Worm (Caenorhabditis elegans) whole organism, late embryonic: ENCODE results near the gene ZK1098.12.
A peak's percentile ranks its signal among the peaks of the same experiment; 100 is the strongest.

Experiments
- C08G9.2 ChIP-seq: sonication (generic microtip); optimal IDR thresholded peaks from 2 replicates; lab custom pipeline; 2016; ENCODE audit warnings: mild to moderate bottlenecking, missing genetic modification characterization, moderate library complexity, missing compliant biosample characterization
- C38D4.7 ChIP-seq: fragments of 200-800 bp; sonication (Bioruptor generic); optimal IDR thresholded peaks from 2 replicates; lab custom pipeline; 2018; ENCODE audit warnings: mild to moderate bottlenecking, missing genetic modification characterization, moderate library complexity, missing compliant biosample characterization
- K09A11.1 ChIP-seq: sonication (generic microtip); optimal IDR thresholded peaks from 2 replicates; lab custom pipeline; 2017; ENCODE audit warnings: antibody characterized with exemption, mild to moderate bottlenecking, missing genetic modification characterization, missing compliant biosample characterization; ENCODE audit not compliant: insufficient read depth
- ahr-1 ChIP-seq: sonication (generic microtip); optimal IDR thresholded peaks from 2 replicates; lab custom pipeline; 2016; ENCODE audit warnings: missing genetic modification characterization, missing compliant biosample characterization
- ceh-19 ChIP-seq: fragments of 200-800 bp; sonication (Bioruptor generic); optimal IDR thresholded peaks from 2 replicates; lab custom pipeline; 2018; ENCODE audit warnings: mild to moderate bottlenecking, missing genetic modification characterization, missing compliant biosample characterization
- ceh-2 ChIP-seq: sonication (generic microtip); optimal IDR thresholded peaks from 2 replicates; lab custom pipeline; 2016; ENCODE audit warnings: missing genotype, missing genetic modification characterization, missing compliant biosample characterization
- ceh-24 ChIP-seq: sonication (generic microtip); optimal IDR thresholded peaks from 2 replicates; lab custom pipeline; 2016; ENCODE audit warnings: mild to moderate bottlenecking, missing genetic modification characterization, missing compliant biosample characterization
- ceh-30 ChIP-seq: fragments of 150-350 bp; optimal IDR thresholded peaks from 2 replicates; lab custom pipeline; 2014; ENCODE audit warnings: missing biosample characterization, missing genetic modification characterization
- ceh-34 ChIP-seq: sonication (generic microtip); optimal IDR thresholded peaks from 2 replicates; lab custom pipeline; 2016; ENCODE audit warnings: mild to moderate bottlenecking, missing genetic modification characterization, missing compliant biosample characterization
- ceh-6 ChIP-seq: fragments of 200-800 bp; sonication (Bioruptor generic); optimal IDR thresholded peaks from 2 replicates; lab custom pipeline; 2018; ENCODE audit warnings: mild to moderate bottlenecking, missing genetic modification characterization, missing compliant biosample characterization
- ceh-9 ChIP-seq: sonication (generic microtip); optimal IDR thresholded peaks from 2 replicates; lab custom pipeline; 2016; ENCODE audit warnings: mild to moderate bottlenecking, missing genetic modification characterization, inconsistent platforms, missing compliant biosample characterization
- dve-1 ChIP-seq: sonication (generic microtip); optimal IDR thresholded peaks from 2 replicates; lab custom pipeline; 2017; ENCODE audit warnings: antibody characterized with exemption, mild to moderate bottlenecking, missing genetic modification characterization, missing compliant biosample characterization
- elt-2 ChIP-seq: sonication (generic microtip); optimal IDR thresholded peaks from 2 replicates; lab custom pipeline; 2016; ENCODE audit warnings: missing genetic modification reagents, missing genetic modification characterization, missing compliant biosample characterization
- fax-1 ChIP-seq: sonication (generic microtip); optimal IDR thresholded peaks from 2 replicates; lab custom pipeline; 2016; ENCODE audit warnings: missing genotype, missing genetic modification characterization, missing compliant biosample characterization
- hlh-15 ChIP-seq: sonication (generic microtip); optimal IDR thresholded peaks from 2 replicates; lab custom pipeline; 2016; ENCODE audit warnings: missing genetic modification characterization, missing compliant biosample characterization
- hlh-30 ChIP-seq: sonication (generic microtip); optimal IDR thresholded peaks from 2 replicates; lab custom pipeline; 2017; ENCODE audit warnings: antibody characterized with exemption, missing genetic modification characterization, missing compliant biosample characterization; ENCODE audit not compliant: insufficient read depth
- hlh-6 ChIP-seq: sonication (generic microtip); optimal IDR thresholded peaks from 2 replicates; lab custom pipeline; 2016; ENCODE audit warnings: missing genotype, missing genetic modification characterization, missing compliant biosample characterization
- hlh-8 ChIP-seq: sonication (generic microtip); optimal IDR thresholded peaks from 2 replicates; lab custom pipeline; 2016; ENCODE audit warnings: missing genotype, missing genetic modification characterization, missing compliant biosample characterization
- madf-2 ChIP-seq: sonication (generic microtip); optimal IDR thresholded peaks from 2 replicates; lab custom pipeline; 2017; ENCODE audit warnings: missing genetic modification characterization, missing compliant biosample characterization
- mec-3 ChIP-seq: sonication (generic microtip); optimal IDR thresholded peaks from 2 replicates; lab custom pipeline; 2016; ENCODE audit warnings: borderline replicate concordance, missing genetic modification characterization, missing compliant biosample characterization
- nfya-1 ChIP-seq: sonication (generic microtip); optimal IDR thresholded peaks from 2 replicates; lab custom pipeline; 2017; ENCODE audit warnings: missing genetic modification characterization, mild to moderate bottlenecking, missing compliant biosample characterization, antibody characterized with exemption, moderate library complexity
- nhr-11 ChIP-seq: fragments of 150-350 bp; optimal IDR thresholded peaks from 2 replicates; lab custom pipeline; 2014; ENCODE audit warnings: missing biosample characterization, missing genetic modification characterization
- npax-4 ChIP-seq: sonication (generic microtip); optimal IDR thresholded peaks from 2 replicates; lab custom pipeline; 2016; ENCODE audit warnings: missing genetic modification characterization, missing compliant biosample characterization
- odd-2 ChIP-seq: sonication (generic microtip); optimal IDR thresholded peaks from 2 replicates; lab custom pipeline; 2017; ENCODE audit warnings: antibody characterized with exemption, mild to moderate bottlenecking, missing genetic modification characterization, missing compliant biosample characterization
- pag-3 ChIP-seq: sonication (generic microtip); optimal IDR thresholded peaks from 2 replicates; lab custom pipeline; 2016; ENCODE audit warnings: missing compliant biosample characterization, missing genetic modification characterization, borderline replicate concordance
- pat-9 ChIP-seq: fragments of 200-800 bp; sonication (Bioruptor generic); optimal IDR thresholded peaks from 2 replicates; lab custom pipeline; 2018; ENCODE audit warnings: mild to moderate bottlenecking, missing genetic modification characterization, moderate library complexity, missing compliant biosample characterization
- pax-1 ChIP-seq: fragments of 150-350 bp; optimal IDR thresholded peaks from 2 replicates; lab custom pipeline; 2014; ENCODE audit warnings: missing biosample characterization, missing genetic modification characterization
- pha-4 ChIP-seq: fragments of 150-350 bp; optimal IDR thresholded peaks from 2 replicates; lab custom pipeline; 2018; ENCODE audit warnings: missing biosample characterization, missing genetic modification reagents, missing genetic modification characterization
- pros-1 ChIP-seq: fragments of 150-350 bp; optimal IDR thresholded peaks from 2 replicates; lab custom pipeline; 2014; ENCODE audit warnings: missing biosample characterization, missing genetic modification reagents, missing genetic modification characterization
- ref-2 ChIP-seq: sonication (generic microtip); optimal IDR thresholded peaks from 2 replicates; lab custom pipeline; 2016; ENCODE audit warnings: missing genetic modification characterization, missing compliant biosample characterization
- rnt-1 ChIP-seq: sonication (generic microtip); optimal IDR thresholded peaks from 2 replicates; lab custom pipeline; 2016; ENCODE audit warnings: missing genetic modification characterization, missing compliant biosample characterization
- sdc-2 ChIP-seq: sonication (generic microtip); optimal IDR thresholded peaks from 2 replicates; lab custom pipeline; 2016; ENCODE audit warnings: missing genotype, missing genetic modification characterization, missing compliant biosample characterization
- sox-2 ChIP-seq: fragments of 200-800 bp; sonication (Bioruptor generic); IDR thresholded peaks from 2 replicates; pipeline ENCODE4 v1.3.6; 2022; ENCODE audit warnings: missing genetic modification reagents, missing genetic modification characterization, missing compliant biosample characterization
- tbx-2 ChIP-seq: sonication (generic microtip); optimal IDR thresholded peaks from 2 replicates; lab custom pipeline; 2016; ENCODE audit warnings: missing genetic modification characterization, missing compliant biosample characterization
- unc-42 ChIP-seq: sonication (generic microtip); optimal IDR thresholded peaks from 2 replicates; lab custom pipeline; 2016; ENCODE audit warnings: missing genotype, missing genetic modification characterization, missing compliant biosample characterization
- unc-86 ChIP-seq: sonication (generic microtip); optimal IDR thresholded peaks from 2 replicates; lab custom pipeline; 2016; ENCODE audit warnings: missing genetic modification characterization, missing compliant biosample characterization

ZK1098.12 gene

DNA sequence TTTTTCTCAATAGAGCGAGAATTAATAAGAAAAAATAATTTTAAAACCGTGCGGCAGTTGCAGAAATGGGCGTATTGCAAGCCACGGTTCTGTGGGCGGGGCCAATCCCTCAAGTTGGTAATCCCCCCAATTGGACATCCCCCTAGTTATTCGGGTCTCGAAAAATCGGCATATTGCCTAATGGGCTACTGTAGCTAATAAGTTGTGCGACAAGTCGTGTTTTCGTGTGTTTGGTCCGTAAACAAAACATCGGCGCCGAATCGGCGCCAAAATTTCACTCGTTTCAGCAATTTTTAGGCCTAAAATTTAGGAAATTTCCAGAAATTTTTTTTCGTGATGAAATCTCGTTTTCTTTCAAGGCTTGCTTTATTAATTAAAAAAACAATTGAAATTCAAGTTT lies 40.6 kb upstream of the ZK1098.12 start:
- TF ChIP-seq elt-2 (no peak), tbx-2 (tag; lab: Kevin White, UChicago) (no peak), odd-2 (tag; lab: Kevin White, UChicago) (no peak), C38D4.7 (GFP tag; lab: Kevin White, UChicago) (no peak), madf-2 (tag; lab: Kevin White, UChicago) (no peak), ceh-2 (tag; lab: Kevin White, UChicago) (no peak), ref-2 (tag; lab: Kevin White, UChicago) (no peak), pag-3 (tag; lab: Kevin White, UChicago) (no peak), mec-3 (tag; lab: Kevin White, UChicago) (no peak), hlh-8 (tag; lab: Kevin White, UChicago) (no peak), ahr-1 (tag; lab: Kevin White, UChicago) (no peak), hlh-15 (tag; lab: Kevin White, UChicago) (no peak)
- TF ChIP-seq, all 69 proteins: peak for 0

DNA sequence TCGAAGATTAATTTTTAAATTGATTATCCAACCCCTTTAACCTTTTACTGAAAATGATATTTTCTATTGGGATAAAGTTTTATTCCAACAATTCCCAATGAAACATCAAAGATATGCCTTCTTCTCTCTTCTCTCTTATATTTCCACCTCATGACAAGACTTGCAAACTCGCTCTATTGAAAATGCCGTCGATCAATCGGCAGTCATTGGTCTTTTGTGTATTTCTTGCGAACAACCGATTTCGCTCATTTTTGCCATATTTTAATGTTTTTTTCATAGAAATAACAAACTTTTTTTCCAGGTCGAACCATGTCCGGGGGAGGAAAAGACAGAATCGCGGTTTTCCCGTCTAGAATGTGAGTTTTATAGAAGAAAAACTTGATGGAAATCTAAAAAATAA lies 37.1 kb upstream of the ZK1098.12 start, which contains the start of gene vha-14:
Gene vha-14, plus strand, starts transcription at position 302 of the 400 bp plus-strand sequence.
- TF ChIP-seq ceh-19 (GFP tag; lab: Kevin White, UChicago), result no peak
- no peak for TF ChIP-seq ceh-6 (GFP tag; lab: Kevin White, UChicago)
- TF ChIP-seq hlh-30 (tag; lab: Kevin White, UChicago), result peak; percentile 79
- peak; percentile 40 for TF ChIP-seq nfya-1 (tag; lab: Kevin White, UChicago)
- TF ChIP-seq pat-9, result no peak
- TF ChIP-seq pax-1 (tag; lab: Kevin White, UChicago), result no peak

- TF ChIP-seq unc-42 (tag; lab: Kevin White, UChicago) (peak; percentile 81), ceh-34 (tag; lab: Kevin White, UChicago) (peak; percentile 11), K09A11.1 (tag; lab: Kevin White, UChicago) (no peak), ceh-24 (tag; lab: Kevin White, UChicago) (no peak)
Measured at ce11 chrIII:9509764-9510370, 35.1 kb upstream of the ZK1098.12 start.

- TF ChIP-seq rnt-1 (tag; lab: Kevin White, UChicago) (no peak), C08G9.2 (tag; lab: Kevin White, UChicago) (no peak), npax-4 (no peak), sdc-2 (no peak), ceh-30 (no peak)
Measured at ce11 chrIII:9511055-9511520, 33.8 kb upstream of the ZK1098.12 start, which contains the start of gene F55H2.5. F55H2.5 (plus strand) TSS chrIII:9511470.

DNA sequence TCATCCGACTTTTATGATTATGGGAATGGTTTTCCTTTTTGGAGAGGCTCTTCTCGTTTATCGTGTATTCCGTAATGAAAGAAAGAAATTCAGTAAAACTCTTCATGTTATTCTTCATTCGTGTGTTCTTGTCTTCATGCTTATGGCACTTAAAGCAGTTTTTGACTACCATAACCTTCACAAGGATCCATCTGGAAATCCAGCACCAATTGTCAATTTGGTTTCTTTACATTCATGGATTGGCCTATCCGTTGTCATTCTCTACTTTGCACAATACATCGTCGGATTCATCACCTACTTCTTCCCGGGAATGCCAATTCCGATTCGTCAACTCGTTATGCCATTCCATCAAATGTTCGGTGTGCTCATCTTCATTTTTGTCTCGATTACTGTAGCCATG lies 33.3 kb upstream of the ZK1098.12 start:
- no peak for TF ChIP-seq hlh-6 (tag; lab: Kevin White, UChicago)
- no peak for TF ChIP-seq ceh-19 (GFP tag; lab: Kevin White, UChicago)
- TF ChIP-seq unc-86 (tag; lab: Kevin White, UChicago), result no peak
- TF ChIP-seq ceh-9, result no peak
- no peak for TF ChIP-seq sox-2 (GFP tag; lab: Robert Waterston, UW)
- no peak for TF ChIP-seq nhr-11 (tag; lab: Kevin White, UChicago)
- TF ChIP-seq tbx-2 (tag; lab: Kevin White, UChicago), result no peak
- no peak for TF ChIP-seq dve-1
- TF ChIP-seq sdc-2, result no peak
- TF ChIP-seq pros-1, result no peak
- TF ChIP-seq pha-4, result no peak
- TF ChIP-seq fax-1 (tag; lab: Kevin White, UChicago), result no peak
- TF ChIP-seq mec-3 (tag; lab: Kevin White, UChicago), result no peak
- TF ChIP-seq odd-2 (tag; lab: Kevin White, UChicago), result no peak
- no peak for TF ChIP-seq madf-2 (tag; lab: Kevin White, UChicago)
- TF ChIP-seq npax-4, result no peak
- TF ChIP-seq hlh-30 (tag; lab: Kevin White, UChicago), result no peak
